Fruit fly (Drosophila melanogaster): ENCODE results near the gene CG1979.
A peak's percentile ranks its signal among the peaks of the same experiment; 100 is the strongest.

The CG1979 gene

DNA sequence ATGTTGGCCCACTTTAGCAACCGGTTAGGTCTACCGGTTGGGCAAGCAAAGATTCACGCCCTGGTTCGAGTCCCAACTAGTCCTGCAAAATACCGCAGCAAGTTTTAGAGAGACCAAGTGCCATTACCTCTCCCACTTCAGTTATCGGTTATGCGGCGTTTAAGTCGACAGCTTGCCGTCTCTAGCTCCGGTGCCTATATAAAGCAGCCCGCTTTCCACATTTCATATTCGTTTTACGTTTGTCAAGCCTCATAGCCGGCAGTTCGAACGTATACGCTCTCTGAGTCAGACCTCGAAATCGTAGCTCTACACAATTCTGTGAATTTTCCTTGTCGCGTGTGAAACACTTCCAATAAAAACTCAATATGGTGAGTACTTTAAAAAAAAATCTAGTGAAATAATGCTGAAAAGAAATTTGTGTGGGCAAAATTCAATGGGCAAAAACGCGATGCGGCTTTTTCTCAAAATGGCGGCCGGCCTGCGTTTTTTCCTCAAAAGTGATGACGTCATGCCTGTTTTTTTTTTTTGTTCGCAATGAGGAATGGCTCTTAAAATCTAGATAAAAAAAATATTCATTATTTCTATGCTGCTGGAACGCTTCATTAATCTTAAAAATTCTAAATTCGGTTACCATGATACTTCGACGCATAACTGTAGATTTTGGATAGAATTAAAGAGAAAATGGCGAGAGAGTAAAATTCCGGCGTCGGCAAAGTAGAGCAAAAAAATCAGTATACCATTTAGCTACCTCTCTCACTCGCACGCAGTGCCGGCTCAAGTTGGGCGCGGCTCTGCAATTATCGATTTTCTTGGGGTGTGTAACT, 32.2 kb downstream of the CG1979 start, which contains the start of gene alphaTub84B:
TSS of gene alphaTub84B (plus strand) at position 223 of the 824 bp plus-strand sequence.
- peak; percentile 61 for TF ChIP-seq CG17801 (GFP tag; optimal IDR thresholded peaks at IDR 0.05; ENCODE audit: partially characterized antibody)

DNA sequence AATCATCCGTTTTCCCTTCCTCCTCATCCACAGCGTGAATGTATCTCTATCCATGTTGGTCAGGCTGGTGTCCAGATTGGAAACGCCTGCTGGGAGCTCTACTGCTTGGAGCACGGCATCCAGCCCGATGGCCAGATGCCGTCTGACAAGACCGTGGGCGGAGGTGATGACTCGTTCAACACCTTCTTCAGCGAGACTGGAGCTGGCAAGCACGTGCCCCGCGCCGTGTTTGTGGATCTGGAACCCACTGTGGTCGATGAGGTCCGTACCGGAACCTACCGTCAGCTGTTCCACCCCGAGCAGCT, 32.8 kb downstream of the CG1979 start:
- TF ChIP-seq CG17801 (GFP tag; optimal IDR thresholded peaks at IDR 0.05; ENCODE audit: partially characterized antibody) = no peak

DNA sequence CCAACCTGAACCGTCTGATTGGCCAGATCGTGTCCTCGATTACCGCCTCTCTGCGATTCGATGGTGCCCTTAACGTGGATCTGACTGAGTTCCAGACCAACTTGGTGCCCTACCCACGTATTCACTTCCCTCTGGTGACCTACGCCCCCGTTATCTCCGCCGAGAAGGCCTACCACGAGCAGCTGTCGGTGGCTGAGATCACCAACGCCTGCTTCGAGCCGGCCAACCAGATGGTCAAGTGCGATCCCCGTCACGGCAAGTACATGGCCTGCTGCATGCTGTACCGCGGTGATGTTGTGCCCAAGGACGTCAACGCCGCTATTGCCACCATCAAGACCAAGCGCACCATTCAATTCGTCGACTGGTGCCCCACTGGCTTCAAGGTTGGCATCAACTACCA, 33.5 kb downstream of the CG1979 start:
- TF ChIP-seq CG17801 (GFP tag; optimal IDR thresholded peaks at IDR 0.05; ENCODE audit: partially characterized antibody) = no peak

DNA sequence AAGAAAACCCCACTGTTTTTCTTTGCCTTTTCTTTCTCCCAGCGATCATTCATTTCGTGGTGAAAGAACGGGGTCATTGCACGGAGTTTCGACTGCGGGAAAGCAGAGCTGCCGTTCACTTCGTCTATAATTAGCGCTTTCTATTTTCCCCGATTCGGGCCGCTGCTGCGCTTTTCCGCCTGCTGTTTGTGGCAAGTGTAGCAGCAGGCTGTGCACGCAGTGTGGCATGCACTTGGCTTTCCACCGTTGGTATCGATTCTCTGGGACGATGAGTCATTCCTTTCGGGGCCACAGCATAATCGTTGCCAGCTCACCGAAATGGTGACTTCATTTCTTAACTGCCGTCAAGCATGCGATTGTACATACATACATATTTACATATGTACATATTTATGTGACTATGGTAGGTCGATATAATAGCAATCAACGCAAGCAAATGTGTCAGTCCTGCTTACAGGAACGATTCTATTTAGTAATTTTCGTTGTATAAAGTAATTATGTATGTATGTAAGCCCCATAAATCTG, 34.5 kb downstream of the CG1979 start:
- no peak for TF ChIP-seq CG17801 (GFP tag; optimal IDR thresholded peaks at IDR 0.05; ENCODE audit: partially characterized antibody)

DNA sequence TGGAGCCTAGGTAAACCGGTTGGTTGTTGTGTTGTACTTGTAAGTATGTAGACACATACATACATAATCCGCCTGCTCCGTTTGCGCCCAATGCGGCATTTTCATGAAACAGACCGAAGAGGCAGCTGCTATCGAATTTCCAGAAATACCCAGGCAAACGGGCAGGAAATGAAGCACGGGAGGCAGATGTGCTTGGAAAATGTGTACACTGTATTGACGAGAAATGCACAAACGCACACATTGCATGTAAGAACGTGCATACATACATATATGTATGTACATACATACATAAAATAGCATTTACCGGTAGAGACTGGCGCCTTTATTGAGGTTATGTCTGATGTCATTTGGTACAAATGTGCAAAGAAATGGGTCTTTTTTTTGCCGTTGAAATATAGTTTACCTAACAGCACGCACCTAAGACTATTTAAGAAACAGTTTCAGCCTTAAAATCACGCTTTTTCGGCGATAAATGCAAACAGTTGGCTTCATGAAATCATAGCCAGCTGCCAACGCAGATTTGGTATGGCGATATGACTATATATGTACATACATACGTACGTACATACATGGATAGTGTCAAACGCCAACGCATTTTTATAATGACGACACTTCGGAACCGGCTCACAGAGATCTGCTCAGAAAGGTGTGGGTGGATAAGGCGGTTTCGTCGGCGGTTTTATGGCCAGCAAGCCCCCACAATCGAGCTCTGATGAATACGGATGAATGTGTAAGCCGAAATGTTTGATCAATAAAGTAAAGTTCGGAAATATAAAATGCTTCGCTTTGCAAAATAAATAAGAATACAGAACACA, 35.3 kb downstream of the CG1979 start:
- no peak for TF ChIP-seq CG17801 (GFP tag; optimal IDR thresholded peaks at IDR 0.05; ENCODE audit: partially characterized antibody)

DNA sequence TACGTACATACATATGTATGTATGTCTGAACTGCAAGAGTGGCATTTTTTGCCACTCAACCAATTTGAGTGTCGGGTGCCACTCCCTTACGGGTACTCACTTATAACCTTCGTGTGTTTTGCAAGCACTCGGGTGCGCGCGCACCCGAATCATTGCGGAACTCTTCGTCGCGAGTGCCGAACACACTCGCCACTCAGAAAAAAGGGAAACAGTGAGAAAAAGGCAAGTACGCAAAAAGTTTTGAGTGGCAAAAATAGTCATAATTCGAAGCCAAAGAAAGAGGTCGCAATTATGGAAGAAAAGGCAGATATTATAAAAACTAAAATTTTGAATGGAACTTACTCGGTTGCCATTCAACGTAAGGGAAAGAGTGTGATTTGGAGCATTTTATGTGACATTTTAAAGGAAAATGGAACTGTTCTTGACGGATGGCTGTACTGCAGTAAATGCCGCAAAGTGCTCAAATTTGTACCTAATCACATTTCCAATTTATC, 36.0 kb downstream of the CG1979 start:
- no peak for TF ChIP-seq CG17801 (GFP tag; optimal IDR thresholded peaks at IDR 0.05; ENCODE audit: partially characterized antibody)

DNA sequence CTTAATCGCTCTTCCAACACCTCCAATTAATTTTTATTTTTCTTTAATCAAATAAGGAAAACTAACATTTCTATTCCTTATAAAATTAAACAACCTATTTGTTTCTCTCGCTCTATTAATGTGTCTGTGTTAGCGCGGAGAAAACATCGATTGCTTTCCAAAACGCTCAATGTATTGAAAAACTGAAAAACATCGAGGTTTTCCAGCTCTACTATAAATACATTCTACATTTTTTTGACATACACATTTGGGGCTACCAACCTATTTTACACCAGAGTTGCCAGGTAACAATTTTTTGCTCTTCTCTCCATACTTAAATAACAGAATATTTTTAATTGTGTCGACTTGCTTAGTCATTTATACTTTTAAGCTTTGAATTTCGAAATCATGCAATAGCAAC, 37.5 kb downstream of the CG1979 start:
- TF ChIP-seq CG17801 (GFP tag; optimal IDR thresholded peaks at IDR 0.05; ENCODE audit: partially characterized antibody) = no peak

DNA sequence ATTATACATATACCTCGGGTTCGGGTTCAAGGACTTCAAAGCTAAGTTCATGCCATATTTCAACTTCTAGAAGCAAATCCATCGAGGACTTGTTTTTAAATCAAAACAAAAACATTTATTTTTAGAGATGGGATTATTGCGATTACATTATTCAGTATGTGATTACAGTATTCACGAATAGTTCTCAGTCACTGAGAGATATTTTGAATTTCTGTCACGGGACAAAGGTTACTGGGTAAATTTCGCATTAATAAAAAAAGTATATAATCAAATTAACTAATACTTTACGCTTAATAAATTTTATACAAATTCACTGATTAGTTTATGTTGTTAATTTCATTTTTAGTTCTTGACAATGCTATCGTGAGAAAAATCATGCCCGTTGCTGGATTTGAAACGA, 39.2 kb downstream of the CG1979 start:
- peak; percentile 42 for TF ChIP-seq CG17801 (GFP tag; optimal IDR thresholded peaks at IDR 0.05; ENCODE audit: partially characterized antibody)

DNA sequence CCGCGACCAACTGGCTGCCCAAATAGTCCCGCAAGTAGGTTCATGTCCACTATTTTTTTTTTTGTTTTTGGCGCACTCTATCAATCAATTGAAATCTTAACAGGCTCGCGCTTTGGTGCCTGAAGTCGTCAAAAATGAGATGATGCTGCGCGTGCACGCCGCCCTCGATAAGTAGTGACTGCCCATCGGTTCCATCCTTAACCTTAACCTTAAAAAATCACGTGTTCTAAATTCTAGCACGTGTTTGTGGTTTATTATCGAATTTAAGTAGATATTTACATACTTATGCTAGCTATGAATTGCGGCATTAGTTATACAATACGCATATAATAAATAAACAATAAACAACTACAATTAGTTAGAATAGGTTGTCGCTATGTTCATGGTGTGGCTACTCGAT, 40.0 kb downstream of the CG1979 start:
- no peak for TF ChIP-seq CG17801 (GFP tag; optimal IDR thresholded peaks at IDR 0.05; ENCODE audit: partially characterized antibody)

DNA sequence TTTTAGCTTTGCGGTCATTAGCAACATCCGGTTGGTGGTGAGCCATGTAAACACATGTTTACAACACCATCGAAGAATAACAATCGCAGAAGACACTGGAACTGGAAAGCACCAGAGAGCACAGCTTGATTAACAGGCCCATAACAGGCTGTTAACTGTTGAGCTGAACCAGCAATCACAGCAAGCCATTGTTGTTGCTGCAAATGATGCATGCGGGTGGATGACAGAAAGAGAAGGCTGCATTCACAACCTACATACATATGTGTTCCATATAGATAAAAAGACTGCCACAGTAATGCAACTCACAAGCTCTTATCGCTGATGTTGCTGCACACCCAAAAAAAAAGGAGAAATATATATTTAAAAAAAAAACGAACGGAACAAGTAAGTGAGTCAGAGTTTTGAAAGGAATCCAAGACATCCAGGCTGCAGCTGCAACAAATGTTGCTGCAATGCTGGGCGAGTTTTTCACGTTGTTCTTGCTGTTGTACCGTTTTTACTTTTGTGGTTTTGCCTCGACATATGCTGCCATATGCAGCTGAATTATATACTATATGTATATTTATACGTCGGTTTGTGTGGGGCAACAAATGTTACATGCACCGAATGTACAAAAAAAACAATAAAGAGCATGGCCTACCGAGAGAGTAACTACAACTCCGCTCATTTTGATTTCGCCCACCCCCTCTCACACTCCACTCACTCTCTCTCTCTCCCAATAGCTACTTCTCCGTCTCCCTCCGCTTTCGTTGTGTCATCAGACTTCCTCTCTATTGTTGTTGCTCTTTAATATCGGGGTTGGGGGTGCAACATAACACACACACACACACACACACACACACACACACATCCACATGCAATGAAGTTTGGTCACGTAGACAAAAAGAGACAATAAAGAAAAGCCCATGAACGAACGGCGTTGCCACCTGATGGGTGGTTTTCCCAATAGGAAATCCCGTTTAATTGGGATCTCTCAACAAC, 48.8 kb downstream of the CG1979 start:
- no peak for TF ChIP-seq CG17801 (GFP tag; optimal IDR thresholded peaks at IDR 0.05; ENCODE audit: partially characterized antibody)

DNA sequence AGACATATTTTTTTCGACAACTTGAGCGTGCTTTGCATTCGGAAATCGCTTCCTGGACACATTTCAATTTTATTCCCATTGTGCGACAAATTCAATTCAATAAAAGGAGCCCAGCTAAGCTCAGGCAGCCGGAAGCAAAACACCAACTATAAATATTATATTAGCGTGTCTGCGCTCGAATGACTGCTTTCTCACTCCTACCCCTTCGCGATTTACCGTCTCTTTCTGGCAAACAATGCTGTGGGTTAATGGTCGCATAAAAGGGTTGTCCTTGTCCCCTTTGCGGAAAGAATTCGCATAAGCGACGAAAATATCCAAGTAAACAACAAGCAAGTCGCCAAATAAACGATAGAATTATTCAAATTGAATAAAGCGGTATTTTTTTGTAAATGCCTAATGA, 49.9 kb downstream of the CG1979 start:
- no peak for TF ChIP-seq CG17801 (GFP tag; optimal IDR thresholded peaks at IDR 0.05; ENCODE audit: partially characterized antibody)

DNA sequence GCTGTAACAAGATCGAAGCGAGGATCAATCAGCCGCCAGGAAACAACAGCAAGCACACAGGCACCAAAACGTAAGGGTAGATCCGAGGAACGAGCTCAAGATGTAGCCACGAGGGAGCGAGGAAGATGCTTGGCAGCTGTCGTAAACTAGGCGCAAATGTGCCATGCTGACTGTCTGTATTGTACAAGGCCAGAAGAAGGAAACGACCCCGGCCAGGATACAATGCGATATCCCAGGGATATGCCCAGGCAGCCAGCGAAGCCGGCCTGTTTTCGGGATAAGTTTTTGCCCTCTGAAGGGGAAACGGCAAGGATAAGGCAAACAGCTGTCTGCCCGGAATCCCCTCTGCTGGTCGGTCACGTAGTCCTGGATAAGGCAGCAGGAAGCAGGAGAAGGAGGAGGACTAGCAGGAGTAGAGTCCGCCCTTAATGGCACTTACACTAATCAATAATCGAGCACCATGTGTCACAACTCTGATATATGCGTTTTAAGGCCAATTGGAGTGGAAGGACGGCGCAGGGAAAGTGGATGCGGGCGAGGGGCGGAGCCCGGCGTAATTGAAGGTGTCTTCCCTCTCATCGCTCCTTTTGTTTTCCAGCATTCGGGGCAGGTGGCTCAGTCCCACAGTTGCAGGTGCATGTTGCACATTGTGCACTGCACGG, 51.2 kb downstream of the CG1979 start:
- TF ChIP-seq CG17801 (GFP tag; optimal IDR thresholded peaks at IDR 0.05; ENCODE audit: partially characterized antibody) = no peak

DNA sequence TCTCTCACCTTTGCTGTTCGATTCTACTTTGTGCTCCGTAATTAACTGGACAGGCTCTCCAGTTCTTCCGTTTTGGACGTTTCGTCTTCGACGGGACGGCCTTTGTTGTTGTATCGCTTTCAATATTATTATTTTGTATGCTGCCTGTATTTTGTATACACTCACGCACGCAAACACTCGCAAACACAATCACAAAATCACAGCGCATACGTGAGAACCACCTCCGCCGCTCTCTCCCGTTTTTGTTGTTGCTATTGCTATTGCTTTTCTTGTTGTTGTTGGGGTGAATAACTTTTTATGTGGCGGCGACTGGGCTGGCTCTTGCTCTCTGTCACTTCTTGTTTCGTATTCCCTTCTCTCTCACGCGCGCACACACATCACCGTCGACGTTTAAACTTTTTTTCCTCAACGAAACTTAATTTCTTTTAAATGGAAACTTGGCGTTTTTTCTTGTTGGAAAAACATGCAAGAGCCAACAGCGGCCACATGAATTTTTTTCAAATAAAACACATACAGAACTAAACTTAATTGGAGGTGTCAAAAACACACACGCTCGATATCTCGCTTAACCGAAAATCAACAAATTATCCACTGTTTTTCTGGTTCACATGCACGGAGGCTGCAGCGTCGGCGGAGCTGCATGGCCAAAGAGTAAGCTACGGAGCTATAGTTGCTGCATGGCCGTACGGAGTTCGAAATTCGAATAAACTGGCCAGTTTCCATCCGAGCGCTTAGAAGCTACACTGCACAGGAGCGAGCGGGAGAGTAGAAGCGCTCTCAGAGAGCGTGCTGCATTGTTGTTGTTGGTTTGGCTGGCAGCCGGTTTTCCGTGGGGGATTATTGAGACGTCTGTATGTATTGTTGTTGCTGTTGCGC, 53.6 kb downstream of the CG1979 start:
- TF ChIP-seq CG17801 (GFP tag; optimal IDR thresholded peaks at IDR 0.05; ENCODE audit: partially characterized antibody) = no peak
